Worm (Caenorhabditis elegans) whole organism, L2 larva: Measurements from ENCODE around the gene F47B8.13.
"Not testable (repeated sequence)": the region's sequence is repeated elsewhere in the genome, so short reads cannot be mapped to it uniquely, and the experiment has no call there.

Experiments
- R02D3.7 ChIP-seq: fragments of 150-350 bp; optimal IDR thresholded peaks from 2 replicates; lab custom pipeline; 2014; ENCODE audit warnings: missing biosample characterization, missing genetic modification characterization
- aly-2 ChIP-seq: fragments of 150-350 bp; optimal IDR thresholded peaks from 2 replicates; lab custom pipeline; 2014; ENCODE audit warnings: missing biosample characterization, missing genetic modification characterization
- ama-1 ChIP-seq: fragments of 150-350 bp; optimal IDR thresholded peaks from 2 replicates; lab custom pipeline; 2018; ENCODE audit warnings: inconsistent platforms
- ceh-82 ChIP-seq: fragments of 150-350 bp; optimal IDR thresholded peaks from 2 replicates; lab custom pipeline; 2014; ENCODE audit warnings: missing biosample characterization, missing genetic modification characterization
- crh-2 ChIP-seq: sonication (generic microtip); optimal IDR thresholded peaks from 2 replicates; lab custom pipeline; 2017; ENCODE audit warnings: missing biosample characterization, missing genetic modification characterization
- dmd-4 ChIP-seq: sonication (generic microtip); optimal IDR thresholded peaks from 2 replicates; lab custom pipeline; 2017; ENCODE audit warnings: missing biosample characterization, missing genetic modification characterization
- egl-27 ChIP-seq: sonication (generic microtip); optimal IDR thresholded peaks from 3 replicates; lab custom pipeline; 2017; ENCODE audit warnings: missing biosample characterization, missing genetic modification reagents, missing genetic modification characterization
- elt-1 ChIP-seq: fragments of 150-350 bp; optimal IDR thresholded peaks from 2 replicates; lab custom pipeline; 2014; ENCODE audit warnings: missing biosample characterization, missing genetic modification characterization
- elt-3 ChIP-seq: sonication (generic microtip); optimal IDR thresholded peaks from 2 replicates; lab custom pipeline; 2017; ENCODE audit warnings: missing biosample characterization, missing genetic modification characterization
- gmeb-1 ChIP-seq: fragments of 150-350 bp; optimal IDR thresholded peaks from 2 replicates; lab custom pipeline; 2014; ENCODE audit warnings: missing biosample characterization, missing genetic modification characterization
- lin-11 ChIP-seq: fragments of 150-350 bp; sonication (generic microtip); optimal IDR thresholded peaks from 2 replicates; lab custom pipeline; 2014; ENCODE audit warnings: missing biosample characterization, missing genetic modification characterization, inconsistent platforms, mixed read lengths
- lin-13 ChIP-seq: fragments of 150-350 bp; optimal IDR thresholded peaks from 2 replicates; lab custom pipeline; 2014; ENCODE audit warnings: missing biosample characterization, missing genetic modification reagents, missing genetic modification characterization
- lin-39 ChIP-seq: fragments of 150-350 bp; optimal IDR thresholded peaks from 2 replicates; lab custom pipeline; 2014; ENCODE audit warnings: missing biosample characterization, missing genetic modification reagents, missing genetic modification characterization
- lsy-2 ChIP-seq, 2 experiments: fragments of 150-350 bp in 1 of 2; sonication (generic microtip) in 1 of 2; optimal IDR thresholded peaks; 2 replicates each; lab custom pipeline; 2014 to 2017; ENCODE audit warnings: missing biosample characterization in 2 of 2, missing genetic modification characterization in 2 of 2
- mab-5 ChIP-seq: fragments of 150-350 bp; optimal IDR thresholded peaks from 2 replicates; lab custom pipeline; 2014; ENCODE audit warnings: missing biosample characterization, missing genetic modification characterization
- mbf-1 ChIP-seq: sonication (generic microtip); optimal IDR thresholded peaks from 2 replicates; lab custom pipeline; 2017; ENCODE audit warnings: missing biosample characterization, missing genetic modification characterization
- nhr-10 ChIP-seq: sonication (generic microtip); optimal IDR thresholded peaks from 2 replicates; lab custom pipeline; 2017; ENCODE audit warnings: missing biosample characterization, missing genetic modification characterization
- nhr-11 ChIP-seq: fragments of 150-350 bp; optimal IDR thresholded peaks from 2 replicates; lab custom pipeline; 2014; ENCODE audit warnings: missing biosample characterization, missing genetic modification characterization
- nhr-129 ChIP-seq: fragments of 150-350 bp; optimal IDR thresholded peaks from 2 replicates; lab custom pipeline; 2014; ENCODE audit warnings: missing biosample characterization, missing genetic modification characterization
- nhr-21 ChIP-seq: fragments of 150-350 bp; optimal IDR thresholded peaks from 2 replicates; lab custom pipeline; 2014; ENCODE audit warnings: missing biosample characterization, missing genetic modification characterization
- nhr-237 ChIP-seq: fragments of 150-350 bp; optimal IDR thresholded peaks from 2 replicates; lab custom pipeline; 2014; ENCODE audit warnings: missing biosample characterization, missing genetic modification characterization
- nhr-77 ChIP-seq: fragments of 150-350 bp; optimal IDR thresholded peaks from 2 replicates; lab custom pipeline; 2014; ENCODE audit warnings: missing biosample characterization, missing genetic modification characterization
- peb-1 ChIP-seq: fragments of 150-350 bp; optimal IDR thresholded peaks from 2 replicates; lab custom pipeline; 2014; ENCODE audit warnings: missing biosample characterization, missing genetic modification characterization
- skn-1 ChIP-seq: sonication (generic microtip); optimal IDR thresholded peaks from 2 replicates; lab custom pipeline; 2017; ENCODE audit warnings: missing biosample characterization, missing genetic modification characterization
- sma-3 ChIP-seq: sonication (generic microtip); optimal IDR thresholded peaks from 2 replicates; lab custom pipeline; 2016; ENCODE audit warnings: missing genetic modification reagents, missing genetic modification characterization, missing compliant biosample characterization
- sma-9 ChIP-seq, 2 experiments: fragments of 150-350 bp in 1 of 2; sonication (generic microtip) in 1 of 2; optimal IDR thresholded peaks; 2 replicates each; lab custom pipeline; 2014 to 2016; ENCODE audit warnings: missing genetic modification characterization in 2 of 2, mild to moderate bottlenecking in 1 of 2, missing biosample characterization in 1 of 2, missing compliant biosample characterization in 1 of 2, missing genetic modification reagents in 1 of 2, moderate library complexity in 1 of 2
- snpc-4 ChIP-seq: fragments of 150-350 bp; optimal IDR thresholded peaks from 2 replicates; lab custom pipeline; 2014; ENCODE audit warnings: missing biosample characterization, missing genetic modification characterization
- unc-39 ChIP-seq: fragments of 150-350 bp; optimal IDR thresholded peaks from 2 replicates; lab custom pipeline; 2014; ENCODE audit warnings: missing biosample characterization, missing genetic modification characterization
- unc-55 ChIP-seq: fragments of 150-350 bp; sonication (generic microtip); optimal IDR thresholded peaks from 3 replicates; lab custom pipeline; 2014; ENCODE audit warnings: missing biosample characterization, missing genetic modification reagents, missing genetic modification characterization
- zag-1 ChIP-seq: fragments of 150-350 bp; optimal IDR thresholded peaks from 2 replicates; lab custom pipeline; 2014; ENCODE audit warnings: missing biosample characterization, missing genetic modification characterization
- ztf-1 ChIP-seq: fragments of 200-800 bp; sonication (Bioruptor generic); conservative IDR thresholded peaks from 2 replicates; pipeline ENCODE4 v1.3.6; 2022; ENCODE audit warnings: missing genetic modification characterization, missing compliant biosample characterization
- ztf-11 ChIP-seq: sonication (generic microtip); optimal IDR thresholded peaks from 2 replicates; lab custom pipeline; 2017; ENCODE audit warnings: missing biosample characterization, missing genetic modification characterization
- ztf-4 ChIP-seq: fragments of 150-350 bp; optimal IDR thresholded peaks from 2 replicates; lab custom pipeline; 2014; ENCODE audit warnings: missing biosample characterization, missing genetic modification characterization

F47B8.13 gene

ce11 chrV:14314236-14314635 lies 5.3 kb downstream of the F47B8.13 start, which contains the start of gene F47B8.1:
Gene F47B8.1, minus strand, starts transcription at chrV:14314336.
- TF ChIP-seq elt-1 (tag; lab: Kevin White, UChicago): no peak
- no peak for TF ChIP-seq crh-2 (tag; lab: Kevin White, UChicago)
- TF ChIP-seq nhr-11: no peak
- TF ChIP-seq nhr-77 (tag; lab: Kevin White, UChicago): no peak
- no peak for TF ChIP-seq sma-9 (GFP tag; optimal IDR thresholded peaks at IDR 0.05; lab: Kevin White, UChicago)
- no peak for TF ChIP-seq sma-9 (tag; optimal IDR thresholded peaks at IDR 0.05; lab: Kevin White, UChicago)
- no peak for TF ChIP-seq nhr-129
- TF ChIP-seq ztf-1: no peak
- no peak for TF ChIP-seq unc-55 (GFP tag; lab: Kevin White, UChicago)
- TF ChIP-seq nhr-10: no peak
- TF ChIP-seq nhr-237: no peak
- no peak for TF ChIP-seq unc-39 (tag; lab: Kevin White, UChicago)
- no peak for TF ChIP-seq sma-3 (GFP tag; lab: Kevin White, UChicago)
- TF ChIP-seq ceh-82 (tag; lab: Kevin White, UChicago): no peak
- TF ChIP-seq elt-3 (tag; lab: Kevin White, UChicago): no peak
- no peak for TF ChIP-seq snpc-4 (tag; lab: Kevin White, UChicago)
- TF ChIP-seq ztf-11 (tag; lab: Kevin White, UChicago): no peak
- TF ChIP-seq ama-1 (lab: Kevin White, UChicago): no peak

- no peak for TF ChIP-seq zag-1 (tag; lab: Kevin White, UChicago)
- no peak for TF ChIP-seq crh-2 (tag; lab: Kevin White, UChicago)
- TF ChIP-seq ztf-11 (tag; lab: Kevin White, UChicago): no peak
- TF ChIP-seq aly-2 (tag; lab: Kevin White, UChicago): no peak
- TF ChIP-seq dmd-4: no peak
- no peak for TF ChIP-seq nhr-11
- no peak for TF ChIP-seq mab-5
Measured at ce11 chrV:14312695-14313094, 6.8 kb downstream of the F47B8.13 start, which contains the start of gene F14D7.8. Gene F14D7.8, minus strand, starts transcription at chrV:14312795.

DNA sequence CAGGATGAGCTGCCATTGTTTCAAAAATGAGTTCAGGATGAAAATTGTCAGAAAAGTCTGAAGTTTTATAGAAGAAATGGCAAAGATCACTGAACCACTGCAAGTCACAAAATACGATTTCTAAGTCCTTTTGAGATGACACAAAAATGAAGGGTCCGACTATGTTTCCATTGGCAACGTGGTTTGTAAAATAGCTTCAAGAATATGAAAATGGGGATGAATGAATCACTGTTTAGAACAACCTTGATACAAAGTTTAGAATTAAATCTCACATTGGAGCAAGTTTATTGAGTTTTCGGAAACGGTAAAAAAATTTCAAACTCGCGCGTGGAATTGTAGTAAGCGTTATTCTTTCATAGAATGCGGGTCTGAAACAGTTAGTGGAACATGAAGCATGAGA lies 8.4 kb downstream of the F47B8.13 start, which contains the start of gene ddn-3:
ddn-3 (minus strand) TSS at position 101 of the 400 bp plus-strand sequence.
- TF ChIP-seq nhr-129 (no peak), nhr-77 (tag; lab: Kevin White, UChicago) (no peak), nhr-21 (no peak), lin-39 (no peak), lin-11 (tag; lab: Kevin White, UChicago) (no peak), lin-13 (GFP tag; lab: Kevin White, UChicago) (no peak), nhr-10 (no peak), egl-27 (no peak), lsy-2 (tag; optimal IDR thresholded peaks at IDR 0.05; lab: Kevin White, UChicago) (no peak), ama-1 (lab: Kevin White, UChicago) (no peak), ztf-1 (no peak), skn-1 (tag; lab: Kevin White, UChicago) (no peak), ztf-11 (tag; lab: Kevin White, UChicago) (no peak), peb-1 (tag; lab: Kevin White, UChicago) (no peak), zag-1 (tag; lab: Kevin White, UChicago) (no peak), aly-2 (tag; lab: Kevin White, UChicago) (no peak), mbf-1 (tag; lab: Kevin White, UChicago) (no peak), gmeb-1 (tag; lab: Kevin White, UChicago) (no peak)

- TF ChIP-seq unc-55 (GFP tag; lab: Kevin White, UChicago); ztf-1; dmd-4: not testable (repeated sequence)
Measured at ce11 chrV:14309632-14310031, 9.9 kb downstream of the F47B8.13 start, which contains the start of gene F14D7.14. Gene F14D7.14, plus strand, starts transcription at chrV:14309932.

DNA sequence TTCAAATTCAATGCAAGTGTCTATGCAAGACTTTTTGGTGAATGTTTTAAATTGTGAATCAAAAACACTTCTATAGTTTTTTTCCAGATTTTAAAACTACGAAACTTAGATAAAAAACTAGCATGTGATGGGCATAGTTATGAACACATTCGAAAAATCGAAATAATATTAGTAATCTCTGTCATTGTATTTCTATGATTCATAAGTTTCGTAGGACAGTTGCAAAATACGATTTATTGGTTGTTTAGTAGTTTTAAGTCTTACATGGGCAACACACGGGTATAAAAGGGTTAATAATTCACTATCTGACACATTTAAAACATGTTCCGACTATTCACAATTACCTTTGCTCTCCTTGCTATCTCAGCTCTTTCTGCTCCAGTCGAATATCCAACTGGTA lies 11.4 kb downstream of the F47B8.13 start, which contains the start of gene spig-5:
spig-5 (plus strand) TSS at position 301 of the 400 bp plus-strand sequence.
- TF ChIP-seq R02D3.7 (tag; lab: Kevin White, UChicago); mbf-1 (tag; lab: Kevin White, UChicago); ztf-4: not testable (repeated sequence)
- TF ChIP-seq, all 48 proteins: peak for 0; not testable (repeated sequence) for 48
